Worm (Caenorhabditis elegans) whole organism, L4 larva: ENCODE results near the gene K09B11.5.

Experiments
- F37D6.2 ChIP-seq: sonication (generic microtip); optimal IDR thresholded peaks from 2 replicates; lab custom pipeline; 2016; ENCODE audit warnings: mild to moderate bottlenecking, missing genetic modification characterization, missing compliant biosample characterization
- F44E2.7 ChIP-seq: fragments of 200-800 bp; sonication (Bioruptor generic); IDR thresholded peaks from 2 replicates; pipeline ENCODE4 v2.1.2; 2022; ENCODE audit warnings: missing genetic modification characterization, missing compliant biosample characterization
- T20F7.1 ChIP-seq: fragments of 200-800 bp; sonication (Bioruptor generic); optimal IDR thresholded peaks from 2 replicates; lab custom pipeline; 2018; ENCODE audit warnings: mild to moderate bottlenecking, missing genetic modification characterization, missing compliant biosample characterization
- ZK337.2 ChIP-seq: fragments of 200-800 bp; sonication (Bioruptor generic); IDR thresholded peaks from 2 replicates; pipeline ENCODE4 v1.3.6; 2022; ENCODE audit warnings: missing genetic modification reagents, missing genetic modification characterization, missing compliant biosample characterization
- ces-1 ChIP-seq: fragments of 150-350 bp; sonication (generic microtip); optimal IDR thresholded peaks from 4 replicates; lab custom pipeline; 2014; ENCODE audit warnings: missing biosample characterization, missing genetic modification reagents, missing genetic modification characterization
- daf-16 ChIP-seq, 3 experiments: sonication (generic microtip); optimal IDR thresholded peaks; 2 replicates each; lab custom pipeline; 2016 to 2017; ENCODE audit warnings: missing genetic modification characterization in 3 of 3, missing genetic modification reagents in 3 of 3, mild to moderate bottlenecking in 2 of 3, missing compliant biosample characterization in 2 of 3, missing biosample characterization in 1 of 3, moderate library complexity in 1 of 3
- dpl-1 ChIP-seq: fragments of 150-350 bp; optimal IDR thresholded peaks from 2 replicates; lab custom pipeline; 2014; ENCODE audit warnings: missing biosample characterization, missing genetic modification reagents, missing genetic modification characterization
- dve-1 ChIP-seq: sonication (generic microtip); optimal IDR thresholded peaks from 2 replicates; lab custom pipeline; 2017; ENCODE audit warnings: antibody characterized with exemption, mild to moderate bottlenecking, missing genetic modification characterization, missing compliant biosample characterization; ENCODE audit not compliant: insufficient read depth
- egl-27 ChIP-seq: sonication (generic microtip); optimal IDR thresholded peaks from 3 replicates; lab custom pipeline; 2017; ENCODE audit warnings: missing biosample characterization, missing genetic modification reagents, missing genetic modification characterization
- fkh-10 ChIP-seq: fragments of 150-350 bp; optimal IDR thresholded peaks from 2 replicates; lab custom pipeline; 2014; ENCODE audit warnings: missing biosample characterization, missing genetic modification reagents, missing genetic modification characterization
- hlh-11 ChIP-seq: fragments of 200-800 bp; sonication (Bioruptor generic); optimal IDR thresholded peaks from 2 replicates; lab custom pipeline; 2018; ENCODE audit warnings: mild to moderate bottlenecking, missing genetic modification characterization, missing compliant biosample characterization
- hlh-30 ChIP-seq: sonication (generic microtip); optimal IDR thresholded peaks from 2 replicates; lab custom pipeline; 2017; ENCODE audit warnings: antibody characterized with exemption, mild to moderate bottlenecking, missing genetic modification characterization, missing compliant biosample characterization; ENCODE audit not compliant: insufficient read depth
- hmg-1.1 ChIP-seq: fragments of 200-800 bp; sonication (Bioruptor generic); IDR thresholded peaks from 2 replicates; pipeline ENCODE4 v1.3.6; 2022; ENCODE audit warnings: missing genetic modification reagents, missing genetic modification characterization, missing compliant biosample characterization
- lim-7 ChIP-seq: fragments of 200-800 bp; sonication (Bioruptor generic); IDR thresholded peaks from 2 replicates; pipeline ENCODE4 v1.3.6; 2022; ENCODE audit warnings: missing genetic modification characterization, missing compliant biosample characterization
- lsy-2 ChIP-seq, 2 experiments: fragments of 150-350 bp in 1 of 2; sonication (generic microtip) in 1 of 2; optimal IDR thresholded peaks; 2 replicates each; lab custom pipeline; 2014 to 2017; ENCODE audit warnings: missing biosample characterization in 2 of 2, missing genetic modification characterization in 2 of 2
- mdl-1 ChIP-seq, 2 experiments: fragments of 150-350 bp in 1 of 2; sonication (generic microtip) in 1 of 2; optimal IDR thresholded peaks; 2 replicates each; lab custom pipeline; 2014 to 2017; ENCODE audit warnings: missing biosample characterization in 2 of 2, missing genetic modification characterization in 2 of 2
- mep-1 ChIP-seq: fragments of 150-350 bp; sonication (generic microtip); optimal IDR thresholded peaks from 3 replicates; lab custom pipeline; 2014; ENCODE audit warnings: missing biosample characterization, missing genetic modification characterization
- mes-2 ChIP-seq: sonication (generic microtip); optimal IDR thresholded peaks from 2 replicates; lab custom pipeline; 2016; ENCODE audit warnings: missing genotype, mild to moderate bottlenecking, missing genetic modification characterization, missing compliant biosample characterization; ENCODE audit not compliant: poor library complexity, severe bottlenecking
- mxl-3 ChIP-seq: fragments of 200-800 bp; sonication (Bioruptor generic); optimal IDR thresholded peaks from 2 replicates; lab custom pipeline; 2018; ENCODE audit warnings: mild to moderate bottlenecking, missing genetic modification characterization, missing compliant biosample characterization
- nhr-48 ChIP-seq: sonication (generic microtip); optimal IDR thresholded peaks from 2 replicates; lab custom pipeline; 2016; ENCODE audit warnings: mild to moderate bottlenecking, missing genetic modification characterization, missing compliant biosample characterization
- saeg-2 ChIP-seq: fragments of 200-800 bp; sonication (Bioruptor generic); IDR thresholded peaks from 2 replicates; pipeline ENCODE4 v1.3.6; 2022; ENCODE audit warnings: missing genetic modification reagents, missing genetic modification characterization, missing compliant biosample characterization
- sdz-12 ChIP-seq: fragments of 200-800 bp; sonication (Bioruptor generic); optimal IDR thresholded peaks from 2 replicates; lab custom pipeline; 2018; ENCODE audit warnings: mild to moderate bottlenecking, missing genetic modification characterization, missing compliant biosample characterization
- spr-3 ChIP-seq: fragments of 200-800 bp; sonication (Bioruptor generic); optimal IDR thresholded peaks from 2 replicates; lab custom pipeline; 2018; ENCODE audit warnings: mild to moderate bottlenecking, missing genetic modification characterization, missing compliant biosample characterization
- unc-62 ChIP-seq, 3 experiments: fragments of 150-350 bp in 1 of 3; sonication (generic microtip); optimal IDR thresholded peaks in 2 of 3; peaks in 1 of 3; 1 replicate in 1 of 3; 2 replicates in 2 of 3; lab custom pipeline; 2014 to 2017; ENCODE audit warnings: missing biosample characterization in 3 of 3, missing genetic modification characterization in 3 of 3, missing genetic modification reagents in 3 of 3, missing genotype in 1 of 3

Gene K09B11.5

DNA sequence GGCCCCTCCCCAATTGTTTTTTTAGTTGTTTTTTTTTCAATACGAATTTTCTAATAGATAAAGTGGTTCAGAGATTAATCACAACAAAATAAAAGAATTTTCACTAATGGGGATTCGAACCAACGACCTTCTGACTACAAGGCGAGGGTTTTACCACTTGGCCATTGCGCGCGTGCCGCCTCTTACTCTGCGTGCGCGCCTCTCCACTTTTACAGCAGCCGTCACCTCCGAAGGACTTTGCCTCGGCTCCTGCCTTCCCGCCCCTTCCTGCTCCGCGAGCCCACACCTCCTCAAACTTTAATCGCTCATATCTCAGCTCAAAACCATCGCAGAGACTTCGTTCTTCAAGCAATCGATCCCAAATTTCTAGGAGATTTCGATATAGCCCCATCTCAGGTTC is 3.7 kb downstream of the K09B11.5 start (continued):
- TF ChIP-seq lim-7, result peak; percentile 64

- no peak for TF ChIP-seq spr-3 (GFP tag; lab: Kevin White, UChicago)
These were observed 4.6 kb downstream of the K09B11.5 start, which contains the start of gene K09B11.4 for ce11 chrIV:13429240-13429639. K09B11.4 (plus strand) TSS chrIV:13429540.

- TF ChIP-seq hlh-11 (tag; lab: Kevin White, UChicago), result no peak
These were observed 11.6 kb downstream of the K09B11.5 start, which contains the start of gene nol-9 for ce11 chrIV:13422200-13422599. nol-9 (plus strand) TSS chrIV:13422500.

DNA sequence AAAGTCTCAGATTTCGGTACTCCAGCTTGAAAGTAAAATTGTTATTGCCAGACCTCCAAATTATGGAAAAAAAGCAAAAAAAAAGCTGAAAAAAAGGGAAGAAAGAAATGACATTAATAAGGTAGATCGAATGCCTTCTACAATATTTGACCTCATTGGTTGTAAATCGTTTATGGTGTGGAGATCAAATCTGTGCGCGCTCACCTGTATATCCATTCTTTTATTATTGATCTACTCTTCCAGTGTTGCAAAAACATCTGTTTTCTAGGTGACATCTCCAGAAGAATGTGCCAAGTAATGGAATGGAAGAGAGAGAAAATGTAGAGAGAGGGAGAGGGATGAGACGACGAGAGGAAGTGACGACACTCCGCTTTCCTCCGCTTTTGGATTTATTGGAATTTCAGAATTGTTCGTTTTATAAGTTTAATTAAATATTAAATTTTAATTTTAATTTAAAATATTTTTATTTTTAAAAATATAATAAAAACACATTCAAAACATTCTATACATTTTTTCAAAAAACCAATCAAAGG is 18.0 kb downstream of the K09B11.5 start, which contains the start of the genes pik-1 and aptf-2:
Gene pik-1 (plus strand): TSS at position 303 of the 533 bp plus-strand sequence.
Gene aptf-2 (minus strand): TSS at position 313 of the 533 bp plus-strand sequence.
- TF ChIP-seq dpl-1 (GFP tag; lab: Kevin White, UChicago) (peak; percentile 12), lsy-2 (tag; optimal IDR thresholded peaks at IDR 0.05; lab: Kevin White, UChicago) (peak in 1 of 2 experiments; percentile 17), T20F7.1 (GFP tag; lab: Kevin White, UChicago) (peak; percentile 61), F44E2.7 (no peak), fkh-10 (GFP tag; lab: Kevin White, UChicago) (no peak)

ce11 chrIV:13412845-13413383 is 20.9 kb downstream of the K09B11.5 start, which contains the start of gene gcl-1:
gcl-1 (minus strand) TSS chrIV:13412895.
- TF ChIP-seq dve-1, result peak; percentile 25
- TF ChIP-seq mxl-3 (GFP tag; lab: Kevin White, UChicago), result peak; percentile 71
- TF ChIP-seq mes-2 (tag; lab: Kevin White, UChicago), result peak; percentile 33
- TF ChIP-seq hlh-30, result peak; percentile 91
- TF ChIP-seq daf-16 (GFP tag; optimal IDR thresholded peaks at IDR 0.05; lab: Kevin White, UChicago), result no peak
- peak; percentile 50 for TF ChIP-seq daf-16 (tag; optimal IDR thresholded peaks at IDR 0.05; lab: Kevin White, UChicago)
- TF ChIP-seq saeg-2 (GFP tag; lab: Robert Waterston, UW), result no peak
- TF ChIP-seq sdz-12 (GFP tag; lab: Kevin White, UChicago), result no peak
- no peak for TF ChIP-seq ces-1 (GFP tag; lab: Kevin White, UChicago)
- no peak for TF ChIP-seq egl-27 (tag; lab: Kevin White, UChicago)
- TF ChIP-seq lsy-2 (tag; optimal IDR thresholded peaks at IDR 0.05; lab: Kevin White, UChicago), result peak in 1 of 2 experiments; percentile 28
- peak in 1 of 2 experiments; percentile 13 for TF ChIP-seq mdl-1 (tag; optimal IDR thresholded peaks at IDR 0.05; lab: Kevin White, UChicago)
- TF ChIP-seq hmg-1.1 (GFP tag; lab: Robert Waterston, UW), result peak; percentile 47; the same call in 1 of the 2 replicates
- TF ChIP-seq mep-1 (tag; lab: Kevin White, UChicago), result peak; percentile 4

ce11 chrIV:13408018-13408417 is 25.8 kb downstream of the K09B11.5 start, which contains the start of gene Y62E10A.19:
Y62E10A.19 (minus strand) TSS chrIV:13408306.
- TF ChIP-seq ZK337.2 (no peak), hlh-30 (no peak), nhr-48 (tag; lab: Kevin White, UChicago) (no peak), unc-62 (GFP tag; optimal IDR thresholded peaks at IDR 0.05 in 1 of 2; lab: Kevin White, UChicago) (peak in 1 of 2 experiments; percentile 69), unc-62 (tag; optimal IDR thresholded peaks at IDR 0.05; lab: Kevin White, UChicago) (no peak), F37D6.2 (no peak)
